Fruit fly (Drosophila melanogaster) whole organism, embryonic: Measurements from ENCODE around the gene CG7289.

Experiments
- Side ChIP-seq: fragments of 200-800 bp; sonication (Bioruptor generic); optimal IDR thresholded peaks from 2 replicates; lab custom pipeline; 2016; ENCODE audit warnings: missing biosample characterization, missing genetic modification characterization
- Xrp1 ChIP-seq: fragments of 200-800 bp; sonication (Bioruptor generic); IDR thresholded peaks from 2 replicates; pipeline ENCODE4 v1.3.6; 2022; ENCODE audit warnings: missing biosample characterization, missing genetic modification characterization
- salm ChIP-seq: fragments of 200-800 bp; sonication (Bioruptor generic); optimal IDR thresholded peaks from 2 replicates; lab custom pipeline; 2018; ENCODE audit warnings: missing biosample characterization, mild to moderate bottlenecking, missing genetic modification characterization

dm6 chr2L:1973957-1974356, 8.1 kb upstream of the CG7289 start, which contains the start of gene Der-1:
- TF ChIP-seq salm (tag; lab: Kevin White, UChicago) (no peak), Xrp1 (GFP tag; lab: Robert Waterston, UW) (no peak), Side (GFP tag; lab: Kevin White, UChicago) (no peak)
